Fruit fly (Drosophila melanogaster) whole organism, embryonic: ENCODE results near the gene Vha14-2.

ENCODE experiments used
- Ada2b ChIP-seq: fragments of 200-800 bp; sonication (Bioruptor generic); IDR thresholded peaks from 2 replicates; pipeline ENCODE4 v1.3.6; 2022; ENCODE audit warnings: missing biosample characterization, missing genetic modification characterization
- B-H1 ChIP-seq: fragments of 200-800 bp; sonication (Bioruptor generic); IDR thresholded peaks from 3 replicates; pipeline ENCODE4 v1.3.6; 2022; ENCODE audit warnings: missing biosample characterization, missing genetic modification characterization
- CG11398 ChIP-seq: fragments of 200-800 bp; sonication (Bioruptor generic); optimal IDR thresholded peaks from 2 replicates; lab custom pipeline; 2016; ENCODE audit warnings: missing biosample characterization, missing genetic modification characterization
- CG11456 ChIP-seq: fragments of 200-800 bp; sonication (Bioruptor generic); IDR thresholded peaks from 3 replicates; pipeline ENCODE4 v1.3.6; 2022; ENCODE audit warnings: missing biosample characterization, missing genetic modification characterization
- CG11504 ChIP-seq: fragments of 200-800 bp; sonication (Bioruptor generic); optimal IDR thresholded peaks from 3 replicates; lab custom pipeline; 2019; ENCODE audit warnings: missing biosample characterization, mild to moderate bottlenecking, missing genetic modification characterization, moderate library complexity
- CG12071 ChIP-seq: fragments of 200-800 bp; sonication (Bioruptor generic); optimal IDR thresholded peaks from 3 replicates; lab custom pipeline; 2018; ENCODE audit warnings: missing biosample characterization, mild to moderate bottlenecking, missing genetic modification characterization
- CG14710 ChIP-seq: fragments of 200-800 bp; sonication (Bioruptor generic); optimal IDR thresholded peaks from 3 replicates; lab custom pipeline; 2019; ENCODE audit warnings: missing biosample characterization, mild to moderate bottlenecking, missing genetic modification characterization, moderate library complexity
- CG15696 ChIP-seq: fragments of 200-800 bp; sonication (Bioruptor generic); optimal IDR thresholded peaks from 2 replicates; lab custom pipeline; 2019; ENCODE audit warnings: missing biosample characterization, mild to moderate bottlenecking, missing genetic modification characterization, moderate library complexity
- CG1603 ChIP-seq: fragments of 200-800 bp; sonication (Bioruptor generic); optimal IDR thresholded peaks from 2 replicates; lab custom pipeline; 2019; ENCODE audit warnings: missing biosample characterization, mild to moderate bottlenecking, missing genetic modification characterization, moderate library complexity
- CG17385 ChIP-seq: fragments of 200-800 bp; sonication (Bioruptor generic); optimal IDR thresholded peaks from 3 replicates; lab custom pipeline; 2018; ENCODE audit warnings: missing biosample characterization, mild to moderate bottlenecking, missing genetic modification characterization
- CG32772 ChIP-seq: fragments of 200-800 bp; sonication (Bioruptor generic); IDR thresholded peaks from 2 replicates; pipeline ENCODE4 v1.3.6; 2022; ENCODE audit warnings: missing biosample characterization, missing genetic modification characterization
- CG3407 ChIP-seq: fragments of 200-800 bp; sonication (Bioruptor generic); optimal IDR thresholded peaks from 2 replicates; lab custom pipeline; 2018; ENCODE audit warnings: missing biosample characterization, mild to moderate bottlenecking, missing genetic modification characterization
- CG4360 ChIP-seq: fragments of 200-800 bp; sonication (Bioruptor generic); IDR thresholded peaks from 2 replicates; pipeline ENCODE4 v1.3.6; 2022; ENCODE audit warnings: missing biosample characterization, missing genetic modification characterization
- CG6272 ChIP-seq: fragments of 200-800 bp; sonication (Bioruptor generic); IDR thresholded peaks from 2 replicates; pipeline ENCODE4 v1.3.6; 2022; ENCODE audit warnings: missing biosample characterization, missing genetic modification characterization
- CG6765 ChIP-seq: fragments of 200-800 bp; sonication (Bioruptor generic); optimal IDR thresholded peaks from 3 replicates; lab custom pipeline; 2017; ENCODE audit warnings: missing biosample characterization, mild to moderate bottlenecking, missing genetic modification characterization
- CG8281 ChIP-seq: fragments of 200-800 bp; sonication (Bioruptor generic); optimal IDR thresholded peaks from 2 replicates; lab custom pipeline; 2018; ENCODE audit warnings: missing biosample characterization, mild to moderate bottlenecking, missing genetic modification characterization, moderate library complexity
- CHES-1-like ChIP-seq: fragments of 200-800 bp; sonication (Bioruptor generic); optimal IDR thresholded peaks from 2 replicates; lab custom pipeline; 2016; ENCODE audit warnings: missing biosample characterization, missing genetic modification characterization
- D19B ChIP-seq: fragments of 200-800 bp; sonication (Bioruptor generic); optimal IDR thresholded peaks from 2 replicates; lab custom pipeline; 2017; ENCODE audit warnings: missing biosample characterization, mild to moderate bottlenecking, missing genetic modification characterization
- Deaf1 ChIP-seq: fragments of 200-800 bp; optimal IDR thresholded peaks from 3 replicates; lab custom pipeline; 2019; ENCODE audit warnings: missing biosample characterization, mild to moderate bottlenecking, missing genetic modification characterization, moderate library complexity
- Dp ChIP-seq: fragments of 200-800 bp; sonication (Bioruptor generic); optimal IDR thresholded peaks from 2 replicates; lab custom pipeline; 2018; ENCODE audit warnings: missing biosample characterization, mild to moderate bottlenecking, missing genetic modification characterization, moderate library complexity
- Drgx ChIP-seq: fragments of 200-800 bp; sonication (Bioruptor generic); IDR thresholded peaks from 2 replicates; pipeline ENCODE4 v1.3.6; 2022; ENCODE audit warnings: missing biosample characterization, missing genetic modification characterization
- GATAe ChIP-seq: fragments of 200-800 bp; sonication (Bioruptor generic); conservative IDR thresholded peaks from 2 replicates; pipeline ENCODE4 v1.3.6; 2022; ENCODE audit warnings: missing biosample characterization, missing genetic modification characterization
- Med ChIP-seq: fragments of 200-800 bp; sonication (Bioruptor generic); peaks from one replicate; lab custom pipeline; 2016; ENCODE audit warnings: missing biosample characterization, missing genetic modification characterization, mild to moderate bottlenecking, inconsistent platforms, moderate library complexity
- NC2α ChIP-seq: fragments of 200-800 bp; sonication (Bioruptor generic); optimal IDR thresholded peaks from 2 replicates; lab custom pipeline; 2016; ENCODE audit warnings: missing biosample characterization, missing genetic modification characterization
- Neu2 ChIP-seq: fragments of 200-800 bp; sonication (Bioruptor generic); optimal IDR thresholded peaks from 3 replicates; lab custom pipeline; 2016; ENCODE audit warnings: missing biosample characterization, missing genetic modification characterization, borderline replicate concordance
- Poxn ChIP-seq: fragments of 200-800 bp; sonication (Bioruptor generic); IDR thresholded peaks from 2 replicates; pipeline ENCODE4 v1.3.6; 2022; ENCODE audit warnings: missing biosample characterization, missing genetic modification characterization
- Sox102F ChIP-seq: fragments of 200-800 bp; sonication (Bioruptor generic); optimal IDR thresholded peaks from 2 replicates; lab custom pipeline; 2018; ENCODE audit warnings: missing biosample characterization, mild to moderate bottlenecking, missing genetic modification characterization, moderate library complexity
- Taf1 ChIP-seq: fragments of 200-800 bp; sonication (Bioruptor generic); IDR thresholded peaks from 2 replicates; pipeline ENCODE4 v1.3.6; 2022; ENCODE audit warnings: missing biosample characterization, missing genetic modification characterization
- al ChIP-seq: fragments of 200-800 bp; sonication (Bioruptor generic); IDR thresholded peaks from 2 replicates; pipeline ENCODE4 v1.3.6; 2022; ENCODE audit warnings: missing biosample characterization, missing genetic modification characterization
- ap ChIP-seq: fragments of 200-800 bp; sonication (Bioruptor generic); IDR thresholded peaks from 2 replicates; pipeline ENCODE4 v1.3.6; 2022; ENCODE audit warnings: missing biosample characterization, missing genetic modification characterization
- ara ChIP-seq: fragments of 200-800 bp; sonication (Bioruptor generic); IDR thresholded peaks from 2 replicates; pipeline ENCODE4 v1.3.6; 2022; ENCODE audit warnings: missing biosample characterization, missing genetic modification characterization
- cg ChIP-seq: fragments of 200-800 bp; sonication (Bioruptor generic); optimal IDR thresholded peaks from 3 replicates; lab custom pipeline; 2019; ENCODE audit warnings: missing biosample characterization, mild to moderate bottlenecking, missing genetic modification characterization, moderate library complexity
- dati ChIP-seq: fragments of 200-800 bp; sonication (Bioruptor generic); IDR thresholded peaks from 2 replicates; pipeline ENCODE4 v1.3.6; 2022; ENCODE audit warnings: missing biosample characterization, missing genetic modification characterization
- eyg ChIP-seq: fragments of 200-800 bp; sonication (Bioruptor generic); optimal IDR thresholded peaks from 3 replicates; lab custom pipeline; 2016; ENCODE audit warnings: missing biosample characterization, missing genetic modification characterization
- fd64A ChIP-seq: fragments of 200-800 bp; sonication (Bioruptor generic); optimal IDR thresholded peaks from 3 replicates; lab custom pipeline; 2018; ENCODE audit warnings: missing biosample characterization, mild to moderate bottlenecking, missing genetic modification characterization
- hb ChIP-seq: fragments of 200-800 bp; sonication (Bioruptor generic); IDR thresholded peaks from 3 replicates; pipeline ENCODE4 v1.3.6; 2022; ENCODE audit warnings: missing biosample characterization, missing genetic modification characterization; ENCODE audit not compliant: partially characterized antibody
- luna ChIP-seq: fragments of 200-800 bp; sonication (Bioruptor generic); optimal IDR thresholded peaks from 2 replicates; lab custom pipeline; 2016; ENCODE audit warnings: missing biosample characterization, missing genetic modification characterization
- peb ChIP-seq: fragments of 200-800 bp; sonication (Bioruptor generic); IDR thresholded peaks from 2 replicates; pipeline ENCODE4 v1.3.6; 2022; ENCODE audit warnings: missing biosample characterization, missing genetic modification characterization
- salm ChIP-seq: fragments of 200-800 bp; sonication (Bioruptor generic); optimal IDR thresholded peaks from 2 replicates; lab custom pipeline; 2018; ENCODE audit warnings: missing biosample characterization, mild to moderate bottlenecking, missing genetic modification characterization
- sens-2 ChIP-seq: fragments of 200-800 bp; sonication (Bioruptor generic); IDR thresholded peaks from 2 replicates; pipeline ENCODE4 v1.3.6; 2022; ENCODE audit warnings: missing biosample characterization, missing genetic modification characterization
- sisA ChIP-seq: fragments of 200-800 bp; sonication (Bioruptor generic); IDR thresholded peaks from 2 replicates; pipeline ENCODE4 v1.3.6; 2022; ENCODE audit warnings: missing biosample characterization, missing genetic modification characterization
- slbo ChIP-seq: fragments of 200-800 bp; sonication (Bioruptor generic); IDR thresholded peaks from 2 replicates; pipeline ENCODE4 v1.3.6; 2022; ENCODE audit warnings: missing biosample characterization, missing genetic modification characterization
- sr ChIP-seq: fragments of 200-800 bp; sonication (Bioruptor generic); IDR thresholded peaks from 3 replicates; pipeline ENCODE4 v1.3.6; 2022; ENCODE audit warnings: missing biosample characterization, missing genetic modification characterization
- tgo ChIP-seq: fragments of 200-800 bp; sonication (Bioruptor generic); IDR thresholded peaks from 3 replicates; pipeline ENCODE4 v1.3.6; 2022; ENCODE audit warnings: missing biosample characterization, missing genetic modification characterization
- unc-4 ChIP-seq: fragments of 200-800 bp; sonication (Bioruptor generic); IDR thresholded peaks from 2 replicates; pipeline ENCODE4 v1.3.6; 2022; ENCODE audit warnings: missing biosample characterization, missing genetic modification characterization; ENCODE audit not compliant: partially characterized antibody
- wdn ChIP-seq: fragments of 200-800 bp; sonication (Bioruptor generic); IDR thresholded peaks from 2 replicates; pipeline ENCODE4 v1.3.6; 2022; ENCODE audit warnings: missing biosample characterization, missing genetic modification characterization
- zfh1 ChIP-seq: fragments of 200-800 bp; sonication (Bioruptor generic); IDR thresholded peaks from 3 replicates; pipeline ENCODE4 v1.3.6; 2022; ENCODE audit warnings: missing biosample characterization, missing genetic modification characterization
- zfh2 ChIP-seq: fragments of 200-800 bp; sonication (Bioruptor generic); optimal IDR thresholded peaks from 2 replicates; lab custom pipeline; 2016; ENCODE audit warnings: missing biosample characterization, missing genetic modification characterization

Vha14-2 gene

DNA sequence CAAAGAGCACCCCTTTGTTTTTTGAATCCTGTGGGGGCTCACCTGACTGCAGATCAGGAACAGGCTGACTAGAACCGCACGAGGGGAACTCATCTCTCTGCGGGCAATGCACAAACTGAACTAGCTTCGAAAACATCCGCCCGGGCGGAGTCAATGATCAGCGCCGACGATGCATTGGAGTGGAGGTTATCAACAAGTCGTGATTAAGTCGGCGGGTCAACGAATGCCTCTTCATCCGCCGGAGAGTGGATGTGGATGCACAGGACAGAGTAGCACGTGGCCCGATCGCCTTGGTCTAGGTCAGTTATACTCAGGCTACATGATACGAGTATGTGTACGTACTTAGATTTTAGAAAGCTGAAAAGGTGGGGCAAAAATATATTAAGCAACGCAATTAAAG lies 11.5 kb upstream of the Vha14-2 start, which contains the start of gene Obp83ef:
Gene Obp83ef (minus strand): TSS at position 119 of the 400 bp plus-strand sequence.
- peak; percentile 35 for TF ChIP-seq Med (GFP tag; lab: Kevin White, UChicago)
- no peak for TF ChIP-seq al (GFP tag; lab: Robert Waterston, UW)

- TF ChIP-seq salm (tag; lab: Kevin White, UChicago) (no peak), CG11504 (peak; percentile 70), cg (GFP tag; lab: Kevin White, UChicago) (no peak), wdn (GFP tag; lab: Robert Waterston, UW) (no peak), Poxn (GFP tag; lab: Robert Waterston, UW) (no peak), ara (GFP tag; lab: Robert Waterston, UW) (no peak), CG6765 (GFP tag; lab: Kevin White, UChicago) (peak; percentile 18), luna (GFP tag; lab: Kevin White, UChicago) (no peak), CG15696 (no peak), Ada2b (GFP tag; lab: Robert Waterston, UW) (0 out of 2 replicates have a peak, but pooled peaks have one; percentile 26), hb (no peak), CG4360 (no peak), fd64A (GFP tag; lab: Kevin White, UChicago) (no peak), Sox102F (GFP tag; lab: Kevin White, UChicago) (peak; percentile 47), Taf1 (no peak), D19B (GFP tag; lab: Kevin White, UChicago) (peak; percentile 12), CG12071 (GFP tag; lab: Kevin White, UChicago) (no peak), eyg (no peak), CG17385 (GFP tag; lab: Kevin White, UChicago) (peak; percentile 36), CG6272 (GFP tag; lab: Robert Waterston, UW) (peak; percentile 10; the same call in 1 of the 2 replicates), CG1603 (tag; lab: Kevin White, UChicago) (peak; percentile 23), CG11456 (GFP tag; lab: Robert Waterston, UW) (0 out of 3 replicates have a peak, but pooled peaks have one; percentile 16), CG11398 (GFP tag; lab: Kevin White, UChicago) (no peak), Dp (GFP tag; lab: Kevin White, UChicago) (no peak), CG3407 (GFP tag; lab: Kevin White, UChicago) (no peak), tgo (GFP tag; lab: Robert Waterston, UW) (peak; percentile 57; the same call in 2 of the 3 replicates), zfh1 (GFP tag; lab: Robert Waterston, UW) (no peak), dati (GFP tag; lab: Robert Waterston, UW) (no peak), zfh2 (GFP tag; lab: Kevin White, UChicago) (peak; percentile 13), unc-4 (no peak), B-H1 (GFP tag; lab: Robert Waterston, UW) (no peak), slbo (peak; percentile 73), peb (GFP tag; lab: Robert Waterston, UW) (no peak), sisA (GFP tag; lab: Robert Waterston, UW) (peak; percentile 48), CG8281 (tag; lab: Kevin White, UChicago) (no peak), ap (0 out of 2 replicates have a peak, but pooled peaks have one; percentile 16), GATAe (GFP tag; lab: Robert Waterston, UW) (no peak), sr (GFP tag; lab: Robert Waterston, UW) (peak; percentile 24; the same call in 1 of the 3 replicates), Neu2 (no peak), Drgx (GFP tag; lab: Robert Waterston, UW) (peak; percentile 66), CG14710 (tag; lab: Kevin White, UChicago) (no peak), CG32772 (GFP tag; lab: Robert Waterston, UW) (no peak), NC2α (GFP tag; lab: Kevin White, UChicago) (no peak), CHES-1-like (peak; percentile 20), sens-2 (GFP tag; lab: Robert Waterston, UW) (no peak), Deaf1 (tag; lab: Kevin White, UChicago) (peak; percentile 79)
Observed at dm6 chr3R:6112252-6112995, 10.0 kb upstream of the Vha14-2 start, which contains the start of gene Obp83g. Obp83g (minus strand) TSS chr3R:6112302.
